Fruit fly (Drosophila melanogaster): ENCODE results near the gene CG2260.

Gene CG2260

DNA sequence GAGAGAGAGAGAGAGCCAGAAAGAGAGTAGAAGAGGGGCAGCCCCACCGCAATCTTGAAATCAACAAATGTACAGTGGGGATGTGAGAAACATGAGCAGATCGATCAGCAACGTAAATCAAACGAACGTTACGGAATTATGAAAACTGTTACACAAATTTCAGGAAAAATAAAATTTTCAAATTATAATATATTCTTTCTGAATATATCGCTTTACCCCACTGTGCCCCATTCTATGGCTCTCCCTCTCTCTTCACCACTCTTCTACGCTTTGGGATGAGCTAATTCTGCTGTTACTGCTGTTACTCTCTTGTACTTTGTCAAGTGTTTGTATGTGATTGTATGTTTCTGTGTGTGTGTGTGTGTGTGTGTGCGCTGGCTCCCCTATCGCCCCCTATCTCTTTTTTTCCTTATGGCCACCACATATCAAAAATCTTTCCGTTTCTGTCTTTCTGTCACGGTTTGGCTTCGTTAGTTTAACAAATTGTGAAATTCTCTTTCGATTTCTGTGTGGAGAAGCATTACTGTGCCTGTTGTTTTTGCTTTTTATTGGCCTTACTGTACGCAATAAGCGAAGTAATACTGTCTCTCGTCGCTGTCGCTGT, 29.8 kb downstream of the CG2260 start (continued):
- no peak for TF ChIP-seq Sry-β (GFP tag; optimal IDR thresholded peaks at IDR 0.05)
- peak; percentile 96 for TF ChIP-seq CG6854 (GFP tag; optimal IDR thresholded peaks at IDR 0.05)
- peak; percentile 97 for TF ChIP-seq CG9932 (GFP tag; IDR thresholded peaks at IDR 0.05)
- peak; percentile 98 for TF ChIP-seq B-H1 (GFP tag; IDR thresholded peaks at IDR 0.05)
- no peak for TF ChIP-seq D (optimal IDR thresholded peaks at IDR 0.05)
- peak; percentile 93 for TF ChIP-seq D (GFP tag; optimal IDR thresholded peaks at IDR 0.05)
- TF ChIP-seq gce (GFP tag; IDR thresholded peaks at IDR 0.05) = peak; percentile 98
- TF ChIP-seq gsb-n (tag; optimal IDR thresholded peaks at IDR 0.05) = peak; percentile 95
- TF ChIP-seq sisA (GFP tag; IDR thresholded peaks at IDR 0.05) = peak; percentile 97
- TF ChIP-seq slou (GFP tag; optimal IDR thresholded peaks at IDR 0.05) = peak; percentile 94
- TF ChIP-seq tin (GFP tag; optimal IDR thresholded peaks at IDR 0.05) = peak; percentile 95
- peak; percentile 97 for TF ChIP-seq CG13296 (GFP tag; optimal IDR thresholded peaks at IDR 0.05)
- peak; percentile 75 for TF ChIP-seq CG2116 (GFP tag; optimal IDR thresholded peaks at IDR 0.05)
- peak; percentile 97 for TF ChIP-seq CG6272 (GFP tag; IDR thresholded peaks at IDR 0.05)
- peak; percentile 84 for TF ChIP-seq Atf-2 (GFP tag; optimal IDR thresholded peaks at IDR 0.05)
- TF ChIP-seq CG12236 (GFP tag; optimal IDR thresholded peaks at IDR 0.05) = peak; percentile 73
- peak; percentile 95 for TF ChIP-seq CG13424 (tag; optimal IDR thresholded peaks at IDR 0.05)
- TF ChIP-seq sim (GFP tag; IDR thresholded peaks at IDR 0.05) = peak; percentile 97
- TF ChIP-seq gro (GFP tag; optimal IDR thresholded peaks at IDR 0.05) = peak; percentile 90
- TF ChIP-seq Oli (tag; optimal IDR thresholded peaks at IDR 0.05) = peak; percentile 95
- TF ChIP-seq CG9797 (GFP tag; optimal IDR thresholded peaks at IDR 0.05) = peak; percentile 42
- TF ChIP-seq p53 (GFP tag; optimal IDR thresholded peaks at IDR 0.05) = no peak
- peak; percentile 86 for TF ChIP-seq CG13123 (GFP tag; optimal IDR thresholded peaks at IDR 0.05)
- TF ChIP-seq row (GFP tag; IDR thresholded peaks at IDR 0.05) = peak; percentile 99
- TF ChIP-seq emc (GFP tag; optimal IDR thresholded peaks at IDR 0.05) = peak; percentile 79
- peak; percentile 87 for TF ChIP-seq CG14710 (tag; optimal IDR thresholded peaks at IDR 0.05)
- TF ChIP-seq trem (tag; optimal IDR thresholded peaks at IDR 0.05) = peak; percentile 89
- peak; percentile 89 for TF ChIP-seq CG10274 (GFP tag; optimal IDR thresholded peaks at IDR 0.05)
- peak; percentile 92 for TF ChIP-seq kay (GFP tag; optimal IDR thresholded peaks at IDR 0.05)
- TF ChIP-seq CG9727 (GFP tag; optimal IDR thresholded peaks at IDR 0.05) = peak; percentile 96
- TF ChIP-seq Sry-δ (GFP tag; optimal IDR thresholded peaks at IDR 0.05) = peak; percentile 38
- no peak for TF ChIP-seq CG17912 (GFP tag; optimal IDR thresholded peaks at IDR 0.05)
- peak; percentile 96 for TF ChIP-seq Fer3 (tag; optimal IDR thresholded peaks at IDR 0.05)
- TF ChIP-seq CG10462 (GFP tag; optimal IDR thresholded peaks at IDR 0.05) = peak; percentile 93
- TF ChIP-seq danr (GFP tag; IDR thresholded peaks at IDR 0.05) = peak; percentile 97
- TF ChIP-seq CG8290 (GFP tag; optimal IDR thresholded peaks at IDR 0.05) = peak; percentile 70
- TF ChIP-seq CG8290 (tag; optimal IDR thresholded peaks at IDR 0.05) = peak; percentile 35 to 92
- no peak for TF ChIP-seq Elba2 (GFP tag; optimal IDR thresholded peaks at IDR 0.05)
- no peak; the same call in 1 of the 2 replicates for TF ChIP-seq ato (GFP tag; IDR thresholded peaks at IDR 0.05; ENCODE audit: partially characterized antibody)
- TF ChIP-seq CG16813 (GFP tag; IDR thresholded peaks at IDR 0.05; ENCODE audit: partially characterized antibody) = no peak
- TF ChIP-seq CG4404 (GFP tag; IDR thresholded peaks at IDR 0.05) = peak; percentile 87
- TF ChIP-seq psq (GFP tag; optimal IDR thresholded peaks at IDR 0.05) = peak; percentile 81
- peak; percentile 96 for TF ChIP-seq Asciz (GFP tag; optimal IDR thresholded peaks at IDR 0.05)
- peak; percentile 79 for TF ChIP-seq her (GFP tag; optimal IDR thresholded peaks at IDR 0.05)
- peak; percentile 65 for TF ChIP-seq NC2α (GFP tag; optimal IDR thresholded peaks at IDR 0.05)
- peak; percentile 79 for TF ChIP-seq NK7.1 (GFP tag; optimal IDR thresholded peaks at IDR 0.05)
- TF ChIP-seq D19A (tag; optimal IDR thresholded peaks at IDR 0.05) = peak; percentile 91
- no peak for TF ChIP-seq prd (optimal IDR thresholded peaks at IDR 0.05)
- TF ChIP-seq prd (GFP tag; IDR thresholded peaks at IDR 0.05) = peak; percentile 98
- TF ChIP-seq ap (GFP tag; IDR thresholded peaks at IDR 0.05) = peak; percentile 98
- TF ChIP-seq CG2199 (GFP tag; IDR thresholded peaks at IDR 0.05) = peak; percentile 98
- peak; percentile 80 for TF ChIP-seq tup (GFP tag; optimal IDR thresholded peaks at IDR 0.05)

Data from whole organism, embryonic.